Fruit fly (Drosophila melanogaster): Measurements from ENCODE around the gene CG11619.

DNA sequence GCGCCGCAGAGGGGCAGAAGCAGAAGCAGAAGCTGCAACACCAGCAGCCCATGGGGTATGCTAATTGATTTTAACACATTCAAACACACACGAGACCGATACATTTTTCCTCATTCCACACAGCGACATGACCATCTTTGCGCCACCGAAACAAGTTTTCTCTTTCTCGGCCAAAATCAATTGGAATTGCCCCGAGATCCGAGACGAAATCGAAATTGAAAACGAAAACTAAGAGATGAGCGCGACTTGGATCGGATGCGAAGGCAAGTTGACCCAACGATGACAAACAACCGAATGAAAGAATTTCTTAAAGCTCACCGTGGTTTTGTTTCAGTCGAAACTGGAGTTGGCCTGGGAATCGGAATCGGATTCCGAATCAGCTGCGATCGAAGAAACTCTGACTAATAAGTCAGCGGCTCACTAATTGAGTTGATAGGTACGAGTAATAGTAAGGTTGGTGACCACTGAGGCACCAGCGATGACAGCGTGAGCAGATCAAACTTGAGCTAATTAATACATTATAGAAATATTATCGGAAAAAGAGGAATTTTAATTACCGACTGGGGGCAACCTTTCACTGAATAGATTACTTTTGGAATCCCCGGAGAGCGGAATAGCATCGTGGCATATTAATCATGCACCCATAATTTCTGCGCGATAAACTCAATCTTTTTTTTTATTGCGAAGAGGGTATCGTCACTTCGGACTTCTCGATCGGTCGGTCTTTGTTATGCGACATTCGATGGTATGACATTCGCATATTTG, at the start of gene CG11619:
- TF ChIP-seq jim (GFP tag; optimal IDR thresholded peaks at IDR 0.05) (no peak), sage (GFP tag; optimal IDR thresholded peaks at IDR 0.05) (no peak), Dif (GFP tag; optimal IDR thresholded peaks at IDR 0.05; ENCODE audit: partially characterized antibody) (no peak), ey (GFP tag; optimal IDR thresholded peaks at IDR 0.05) (peak; percentile 16), woc (GFP tag; optimal IDR thresholded peaks at IDR 0.05) (peak; percentile 29), Myc (optimal IDR thresholded peaks at IDR 0.05) (no peak), Abd-B (GFP tag; optimal IDR thresholded peaks at IDR 0.05) (no peak), CG9705 (GFP tag; optimal IDR thresholded peaks at IDR 0.05) (no peak), Hr83 (GFP tag; optimal IDR thresholded peaks at IDR 0.05; ENCODE audit: poor library complexity, severe bottlenecking) (no peak), pan (optimal IDR thresholded peaks at IDR 0.05) (no peak), br (GFP tag; optimal IDR thresholded peaks at IDR 0.05) (no peak), CrebA (GFP tag; optimal IDR thresholded peaks at IDR 0.05; ENCODE audit: borderline replicate concordance) (no peak)
